Worm (Caenorhabditis elegans) whole organism, L4/young adult: ENCODE data around the gene Y46G5A.7.

Source experiments
- W03F9.2 ChIP-seq: fragments of 150-350 bp; optimal IDR thresholded peaks from 2 replicates; lab custom pipeline; 2014; ENCODE audit warnings: missing biosample characterization, missing genetic modification characterization
- dao-5 ChIP-seq: sonication (generic microtip); optimal IDR thresholded peaks from 2 replicates; lab custom pipeline; 2016; ENCODE audit warnings: missing genotype, missing genetic modification characterization, moderate library complexity, missing compliant biosample characterization
- him-1 ChIP-seq: sonication (generic microtip); optimal IDR thresholded peaks from 2 replicates; lab custom pipeline; 2016; ENCODE audit warnings: missing genotype, missing genetic modification reagents, missing genetic modification characterization, missing compliant biosample characterization

DNA sequence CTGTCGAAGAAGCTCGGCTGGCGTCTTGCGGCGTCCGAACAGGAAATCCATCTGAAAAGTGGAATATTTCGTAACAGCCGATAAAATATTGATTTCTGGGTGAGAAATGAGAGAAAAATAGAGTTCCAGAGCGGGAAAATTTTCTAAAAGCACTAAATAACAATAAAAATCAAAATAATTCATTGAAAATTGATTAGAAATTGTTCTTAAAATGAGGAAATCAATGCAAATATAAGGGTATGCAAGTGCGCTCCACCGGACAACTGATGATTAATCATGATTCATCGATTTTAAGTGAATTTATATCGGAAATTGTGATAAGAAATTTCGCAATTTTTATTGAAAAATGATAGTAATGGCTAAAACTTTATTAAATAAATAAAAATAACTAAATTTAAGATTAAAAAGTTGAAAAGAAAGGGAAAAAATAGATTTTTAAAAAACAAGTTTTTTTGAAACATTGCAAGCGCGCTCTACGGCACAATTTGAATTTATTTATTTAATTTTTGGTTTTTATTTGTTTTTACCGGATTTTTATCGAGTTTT is 12.1 kb upstream of the Y46G5A.7 start, which contains the start of the genes vps-2 and tiar-2:
- TF ChIP-seq dao-5 (no peak), W03F9.2 (tag; lab: Kevin White, UChicago) (peak; percentile 89), him-1 (tag; lab: Kevin White, UChicago) (no peak)
